Worm (Caenorhabditis elegans) whole organism, L1 larva: ENCODE measurements around the gene F33H1.4.
A peak's percentile ranks its signal among the peaks of the same experiment; 100 is the strongest.

Experiments
- aha-1 ChIP-seq: fragments of 150-350 bp; optimal IDR thresholded peaks from 2 replicates; lab custom pipeline; 2014; ENCODE audit warnings: missing biosample characterization, missing genetic modification characterization
- blmp-1 ChIP-seq: fragments of 150-350 bp; optimal IDR thresholded peaks from 2 replicates; lab custom pipeline; 2014; ENCODE audit warnings: missing biosample characterization, missing genetic modification characterization
- ceh-82 ChIP-seq, 3 experiments: fragments of 150-350 bp in 1 of 3; sonication (generic microtip) in 2 of 3; optimal IDR thresholded peaks; 2 replicates each; lab custom pipeline; 2014 to 2017; ENCODE audit warnings: missing biosample characterization in 3 of 3, missing genetic modification characterization in 3 of 3
- ceh-88 ChIP-seq: fragments of 200-800 bp; sonication (Bioruptor generic); IDR thresholded peaks from 2 replicates; pipeline ENCODE4 v1.3.6; 2022; ENCODE audit warnings: missing genetic modification characterization, missing compliant biosample characterization
- ceh-90 ChIP-seq: sonication (generic microtip); optimal IDR thresholded peaks from 2 replicates; lab custom pipeline; 2016; ENCODE audit warnings: missing genetic modification characterization, missing compliant biosample characterization
- efl-1 ChIP-seq, 4 experiments: fragments of 150-350 bp; optimal IDR thresholded peaks in 3 of 4; peaks in 1 of 4; 1 replicate in 1 of 4; 2 replicates in 3 of 4; lab custom pipeline; 2014; ENCODE audit warnings: missing biosample characterization in 2 of 4, missing genetic modification characterization in 2 of 4, missing genetic modification reagents in 2 of 4
- elt-2 ChIP-seq: sonication (generic microtip); optimal IDR thresholded peaks from 2 replicates; lab custom pipeline; 2016; ENCODE audit warnings: missing genetic modification characterization, mild to moderate bottlenecking, inconsistent platforms, missing compliant biosample characterization, missing genetic modification reagents
- ets-5 ChIP-seq: fragments of 200-800 bp; sonication (Bioruptor generic); IDR thresholded peaks from 2 replicates; pipeline ENCODE4 v1.3.6; 2022; ENCODE audit warnings: missing genetic modification characterization, missing compliant biosample characterization
- fos-1 ChIP-seq: fragments of 150-350 bp; optimal IDR thresholded peaks from 2 replicates; lab custom pipeline; 2014; ENCODE audit warnings: missing biosample characterization, missing genetic modification characterization
- grh-1 ChIP-seq: fragments of 200-800 bp; sonication (Bioruptor generic); IDR thresholded peaks from 2 replicates; pipeline ENCODE4 v1.3.6; 2022; ENCODE audit warnings: missing genetic modification reagents, missing genetic modification characterization, missing compliant biosample characterization
- hpl-2 ChIP-seq: fragments of 150-350 bp; optimal IDR thresholded peaks from 2 replicates; lab custom pipeline; 2014; ENCODE audit warnings: missing biosample characterization, missing genetic modification reagents, missing genetic modification characterization
- lin-14 ChIP-seq: fragments of 200-800 bp; sonication (Bioruptor generic); optimal IDR thresholded peaks from 2 replicates; lab custom pipeline; 2018; ENCODE audit warnings: mild to moderate bottlenecking, missing genetic modification characterization, moderate library complexity, missing compliant biosample characterization
- lin-39 ChIP-seq: fragments of 150-350 bp; optimal IDR thresholded peaks from 2 replicates; lab custom pipeline; 2014; ENCODE audit warnings: missing biosample characterization, missing genetic modification reagents, missing genetic modification characterization
- mef-2 ChIP-seq: fragments of 150-350 bp; optimal IDR thresholded peaks from 2 replicates; lab custom pipeline; 2014; ENCODE audit warnings: missing biosample characterization, missing genetic modification characterization
- nhr-20 ChIP-seq: sonication (generic microtip); optimal IDR thresholded peaks from 2 replicates; lab custom pipeline; 2016; ENCODE audit warnings: mild to moderate bottlenecking, missing genetic modification characterization, missing compliant biosample characterization
- nhr-76 ChIP-seq: sonication (generic microtip); optimal IDR thresholded peaks from 2 replicates; lab custom pipeline; 2017; ENCODE audit warnings: missing biosample characterization, missing genetic modification characterization
- pag-3 ChIP-seq: sonication (generic microtip); optimal IDR thresholded peaks from 2 replicates; lab custom pipeline; 2017; ENCODE audit warnings: missing genetic modification characterization, mild to moderate bottlenecking, missing compliant biosample characterization, antibody characterized with exemption, borderline replicate concordance; ENCODE audit not compliant: insufficient read depth
- snu-23 ChIP-seq: sonication (generic microtip); optimal IDR thresholded peaks from 2 replicates; lab custom pipeline; 2016; ENCODE audit warnings: missing genetic modification characterization, missing compliant biosample characterization
- sptf-1 ChIP-seq: fragments of 150-350 bp; optimal IDR thresholded peaks from 2 replicates; lab custom pipeline; 2014; ENCODE audit warnings: missing biosample characterization, missing genetic modification characterization
- xbp-1 ChIP-seq: sonication (generic microtip); optimal IDR thresholded peaks from 2 replicates; lab custom pipeline; 2016; ENCODE audit warnings: missing genetic modification characterization, missing compliant biosample characterization
- zag-1 ChIP-seq: fragments of 150-350 bp; optimal IDR thresholded peaks from 2 replicates; lab custom pipeline; 2014; ENCODE audit warnings: missing biosample characterization, missing genetic modification characterization
- ztf-11 ChIP-seq, 2 experiments: sonication (generic microtip); optimal IDR thresholded peaks; 2 replicates each; lab custom pipeline; 2016 to 2017; ENCODE audit warnings: missing genetic modification characterization in 2 of 2, missing biosample characterization in 1 of 2, missing compliant biosample characterization in 1 of 2

Gene F33H1.4

DNA sequence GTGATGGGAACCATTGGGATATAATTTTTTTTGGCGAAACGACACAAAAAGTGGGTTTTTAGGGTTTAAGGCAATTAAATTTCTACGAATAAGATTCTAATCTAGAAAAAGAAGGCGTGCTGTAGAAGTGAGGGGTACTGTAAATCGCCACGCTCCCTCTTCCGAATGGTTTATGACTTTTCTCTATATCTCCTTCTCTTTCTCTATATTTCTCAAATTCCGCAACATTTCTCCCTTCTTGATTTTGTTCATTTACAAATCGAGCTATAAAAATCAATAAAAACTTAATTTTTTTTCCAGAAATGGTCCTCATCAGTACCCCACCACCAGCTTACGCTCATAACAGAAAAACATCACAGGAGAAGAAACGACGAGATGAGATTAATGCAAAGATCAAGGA lies 43.7 kb downstream of the F33H1.4 start, which contains the start of gene ref-1:
ref-1 (plus strand) TSS at position 301 of the 400 bp plus-strand sequence.
- no peak for TF ChIP-seq sptf-1
- TF ChIP-seq efl-1 (optimal IDR thresholded peaks at IDR 0.05; lab: Kevin White, UChicago) = no peak
- peak in 1 of 2 experiments; percentile 54 for TF ChIP-seq efl-1 (GFP tag; optimal IDR thresholded peaks at IDR 0.05 in 1 of 2; lab: Kevin White, UChicago)

DNA sequence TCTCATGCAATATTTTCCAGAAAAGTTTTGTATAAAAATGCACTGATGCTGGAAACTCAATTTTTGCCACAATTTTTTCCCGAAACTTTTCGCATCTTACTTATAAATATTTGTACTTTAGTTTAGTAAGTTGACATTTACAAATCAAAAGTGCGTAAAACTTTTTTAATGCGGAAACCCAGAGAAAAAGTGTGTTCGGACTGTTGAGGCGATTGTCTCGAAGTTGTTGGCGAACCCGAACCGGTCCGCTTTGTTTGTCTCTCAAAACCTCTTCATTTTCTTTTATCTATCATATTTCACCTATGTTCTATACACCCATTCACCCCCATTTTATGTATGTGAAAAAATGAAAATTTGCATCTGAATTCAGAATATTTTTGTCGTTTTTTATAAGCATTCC lies 46.2 kb downstream of the F33H1.4 start:
- no peak for TF ChIP-seq ceh-88 (GFP tag; lab: Robert Waterston, UW)
- no peak for TF ChIP-seq xbp-1 (tag; lab: Kevin White, UChicago)
- no peak for TF ChIP-seq grh-1 (GFP tag; lab: Robert Waterston, UW)
- TF ChIP-seq ets-5 (GFP tag; lab: Robert Waterston, UW) = no peak
- TF ChIP-seq nhr-76 = no peak
- TF ChIP-seq fos-1 (tag; lab: Kevin White, UChicago) = no peak
- TF ChIP-seq aha-1 (tag; lab: Kevin White, UChicago) = no peak
- no peak for TF ChIP-seq lin-39
- no peak for TF ChIP-seq mef-2
- TF ChIP-seq ceh-90 (tag; lab: Kevin White, UChicago) = no peak
- peak; percentile 66 for TF ChIP-seq lin-14 (GFP tag; lab: Kevin White, UChicago)
- TF ChIP-seq blmp-1 (tag; lab: Kevin White, UChicago) = peak; percentile 26
- TF ChIP-seq pag-3 = no peak
- TF ChIP-seq zag-1 (tag; lab: Kevin White, UChicago) = no peak

DNA sequence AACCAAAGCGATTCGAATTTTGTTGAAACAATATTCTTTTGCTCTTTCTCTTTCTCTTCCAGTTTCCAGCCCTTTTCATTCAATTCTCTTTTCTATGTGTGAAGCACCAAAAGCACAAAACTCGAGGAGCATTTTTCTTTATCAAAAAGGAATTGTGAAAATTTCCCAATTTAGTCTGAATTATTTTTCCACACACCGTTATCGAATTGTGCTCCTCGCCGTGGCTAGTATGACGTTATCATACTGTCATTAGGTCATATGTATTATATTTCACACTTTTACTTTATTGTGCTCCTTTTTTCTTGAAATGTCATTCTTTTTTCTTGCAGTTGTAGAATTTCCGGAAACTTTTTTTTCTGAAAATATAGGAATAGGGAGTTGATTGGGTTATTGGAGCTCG lies 47.2 kb downstream of the F33H1.4 start:
- TF ChIP-seq nhr-76 (no peak), elt-2 (tag; lab: Kevin White, UChicago) (peak; percentile 68)

DNA sequence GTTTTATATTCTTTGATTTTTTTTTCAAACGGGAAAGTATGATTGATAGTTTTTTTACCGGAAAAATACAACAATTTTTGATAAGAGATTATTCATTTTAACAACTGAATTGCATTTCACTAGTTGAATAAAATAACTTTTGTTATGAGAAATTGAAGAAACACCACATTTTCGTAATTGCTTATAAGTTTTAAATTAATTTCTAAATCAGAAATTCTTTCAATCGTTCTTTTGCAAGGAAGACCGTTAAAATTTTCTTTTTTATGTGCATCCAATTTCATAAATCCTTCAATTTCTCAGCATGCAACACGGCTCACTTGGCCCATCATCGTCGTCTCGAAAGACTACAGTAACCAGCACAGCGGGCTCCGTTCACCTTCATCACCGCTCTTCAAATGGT lies 48.1 kb downstream of the F33H1.4 start, which contains the start of gene plc-3:
plc-3 (plus strand) TSS at position 301 of the 400 bp plus-strand sequence.
- no peak for TF ChIP-seq ceh-82 (tag; optimal IDR thresholded peaks at IDR 0.05; lab: Kevin White, UChicago)
- TF ChIP-seq ztf-11 (tag; optimal IDR thresholded peaks at IDR 0.05; lab: Kevin White, UChicago) = no peak
- no peak for TF ChIP-seq efl-1 (optimal IDR thresholded peaks at IDR 0.05; lab: Kevin White, UChicago)
- TF ChIP-seq efl-1 (GFP tag; optimal IDR thresholded peaks at IDR 0.05 in 1 of 2; lab: Kevin White, UChicago) = peak in 1 of 2 experiments; percentile 38
- no peak for TF ChIP-seq nhr-20 (tag; lab: Kevin White, UChicago)
- no peak for TF ChIP-seq hpl-2 (GFP tag; lab: Kevin White, UChicago)

DNA sequence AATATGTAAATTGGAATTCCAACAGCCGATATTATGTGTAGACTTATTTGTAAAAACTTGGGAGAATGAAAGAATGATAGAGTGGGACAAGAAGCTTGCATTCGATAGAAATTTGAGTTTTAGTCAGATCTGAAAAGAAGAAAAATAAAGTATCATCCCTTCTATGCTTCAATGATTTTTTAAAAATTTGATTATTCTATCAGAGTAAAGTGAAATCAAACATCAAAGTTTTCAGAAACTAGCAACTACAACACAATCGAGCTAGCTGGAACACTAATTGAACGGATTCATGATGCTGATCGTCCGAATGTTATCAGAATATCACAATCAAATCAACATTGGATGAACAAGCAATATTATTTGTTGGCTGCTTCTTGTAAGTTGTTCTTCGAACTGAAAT lies 52.6 kb downstream of the F33H1.4 start, which contains the start of gene srh-135:
srh-135 (minus strand) TSS at position 101 of the 400 bp plus-strand sequence.
- TF ChIP-seq snu-23 (no peak), sptf-1 (no peak), xbp-1 (tag; lab: Kevin White, UChicago) (no peak)
- TF ChIP-seq, all 84 proteins: peak for 0
